Worm (Caenorhabditis elegans): ENCODE measurements around the gene ung-1.
A peak's percentile ranks its signal among the peaks of the same experiment; 100 is the strongest.

- TF ChIP-seq lin-13 (GFP tag; optimal IDR thresholded peaks at IDR 0.05) (no peak), egl-27 (tag; optimal IDR thresholded peaks at IDR 0.05) (no peak), nhr-11 (tag; optimal IDR thresholded peaks at IDR 0.05) (no peak), C34F6.9 (tag; optimal IDR thresholded peaks at IDR 0.05) (no peak), sma-9 (GFP tag; optimal IDR thresholded peaks at IDR 0.05) (peak; percentile 15), sma-9 (tag; optimal IDR thresholded peaks at IDR 0.05) (no peak), dmd-4 (tag; optimal IDR thresholded peaks at IDR 0.05) (no peak), unc-39 (tag; optimal IDR thresholded peaks at IDR 0.05) (no peak), sma-3 (GFP tag; optimal IDR thresholded peaks at IDR 0.05) (peak; percentile 34), ZK546.5 (tag; optimal IDR thresholded peaks at IDR 0.05) (no peak), lsy-2 (tag; optimal IDR thresholded peaks at IDR 0.05) (no peak), ceh-16 (tag; optimal IDR thresholded peaks at IDR 0.05) (no peak), nhr-237 (tag; optimal IDR thresholded peaks at IDR 0.05) (no peak), skn-1 (tag; optimal IDR thresholded peaks at IDR 0.05) (no peak), aly-2 (tag; optimal IDR thresholded peaks at IDR 0.05) (no peak)
Measured at ce11 chrIII:12015611-12016010, 41.7 kb upstream of the ung-1 start.

Measured in whole organism, L2 larva.